Worm (Caenorhabditis elegans) whole organism, early embryonic: Measurements from ENCODE around the gene H06I04.3.

Experiments used
- aly-1 ChIP-seq: sonication (generic microtip); optimal IDR thresholded peaks from 2 replicates; lab custom pipeline; 2016; ENCODE audit warnings: missing genetic modification characterization, missing compliant biosample characterization
- ama-1 ChIP-seq: fragments of 150-350 bp; optimal IDR thresholded peaks from 2 replicates; lab custom pipeline; 2014
- ceh-13 ChIP-seq: fragments of 200-800 bp; sonication (Bioruptor generic); optimal IDR thresholded peaks from 2 replicates; lab custom pipeline; 2018; ENCODE audit warnings: mild to moderate bottlenecking, missing genetic modification characterization, missing compliant biosample characterization
- ceh-36 ChIP-seq: sonication (generic microtip); optimal IDR thresholded peaks from 2 replicates; lab custom pipeline; 2016; ENCODE audit warnings: missing genetic modification characterization, inconsistent platforms, missing compliant biosample characterization
- ets-7 ChIP-seq: sonication (generic microtip); optimal IDR thresholded peaks from 2 replicates; lab custom pipeline; 2016; ENCODE audit warnings: missing genotype, missing genetic modification characterization, missing compliant biosample characterization
- flt-1 ChIP-seq: fragments of 200-800 bp; sonication (Bioruptor generic); IDR thresholded peaks from 2 replicates; pipeline ENCODE4 v1.3.6; 2022; ENCODE audit warnings: missing genetic modification characterization, missing compliant biosample characterization
- hmbx-1 ChIP-seq: sonication (generic microtip); optimal IDR thresholded peaks from 2 replicates; lab custom pipeline; 2016; ENCODE audit warnings: mild to moderate bottlenecking, missing genetic modification characterization, missing compliant biosample characterization
- hmg-4 ChIP-seq: fragments of 200-800 bp; sonication (Bioruptor generic); optimal IDR thresholded peaks from 2 replicates; lab custom pipeline; 2018; ENCODE audit warnings: mild to moderate bottlenecking, missing genetic modification characterization, missing compliant biosample characterization
- hnd-1 ChIP-seq: sonication (generic microtip); optimal IDR thresholded peaks from 2 replicates; lab custom pipeline; 2016; ENCODE audit warnings: missing genetic modification characterization, missing compliant biosample characterization
- pes-1 ChIP-seq: fragments of 200-800 bp; sonication (Bioruptor generic); IDR thresholded peaks from 2 replicates; pipeline ENCODE4 v1.3.6; 2022; ENCODE audit warnings: missing genetic modification reagents, missing genetic modification characterization, missing compliant biosample characterization
- scrt-1 ChIP-seq: fragments of 200-800 bp; sonication (Bioruptor generic); IDR thresholded peaks from 2 replicates; pipeline ENCODE4 v1.3.6; 2022; ENCODE audit warnings: missing genetic modification characterization, missing compliant biosample characterization
- tbx-11 ChIP-seq: fragments of 200-800 bp; sonication (Bioruptor generic); IDR thresholded peaks from 2 replicates; pipeline ENCODE4 v1.3.6; 2022; ENCODE audit warnings: missing genetic modification characterization, missing compliant biosample characterization
- tbx-37 ChIP-seq: fragments of 200-800 bp; sonication (Bioruptor generic); conservative IDR thresholded peaks from 2 replicates; pipeline ENCODE4 v1.3.6; 2022; ENCODE audit warnings: missing genetic modification reagents, missing genetic modification characterization, missing compliant biosample characterization

DNA sequence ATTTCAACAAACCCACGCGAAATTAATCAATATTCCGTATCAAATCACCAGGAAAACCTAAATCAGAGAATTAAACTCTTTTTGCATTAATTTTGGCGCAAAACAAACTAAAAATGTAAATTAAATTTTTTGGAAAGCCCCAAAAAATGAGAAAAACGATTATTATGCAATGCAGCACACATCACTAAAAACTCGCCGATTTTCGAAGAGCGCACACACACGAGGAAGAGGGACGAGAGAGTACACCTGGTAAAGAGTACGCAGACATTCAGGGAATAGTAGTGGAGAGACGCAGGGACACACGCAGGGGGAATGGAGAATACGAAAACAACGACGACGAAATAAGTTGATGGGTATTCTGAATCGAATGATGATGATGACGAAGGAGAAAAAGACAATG is 34.3 kb upstream of the H06I04.3 start:
- TF ChIP-seq hnd-1 (tag; lab: Kevin White, UChicago), result no peak
- TF ChIP-seq flt-1 (GFP tag; lab: Robert Waterston, UW), result no peak
- TF ChIP-seq hmg-4, result no peak
- no peak for TF ChIP-seq pes-1
- TF ChIP-seq aly-1 (tag; lab: Kevin White, UChicago), result no peak
- TF ChIP-seq ceh-36 (tag; lab: Kevin White, UChicago), result no peak
- no peak for TF ChIP-seq ama-1 (lab: Kevin White, UChicago)
- no peak for TF ChIP-seq tbx-11
- no peak for TF ChIP-seq tbx-37 (GFP tag; lab: Robert Waterston, UW)
- TF ChIP-seq scrt-1 (GFP tag; lab: Robert Waterston, UW), result no peak
- no peak for TF ChIP-seq ets-7 (tag; lab: Kevin White, UChicago)
- TF ChIP-seq hmbx-1 (tag; lab: Kevin White, UChicago), result no peak
- TF ChIP-seq ceh-13 (GFP tag; lab: Kevin White, UChicago), result no peak
